Worm (Caenorhabditis elegans): Measurements from ENCODE around the gene srw-66.

DNA sequence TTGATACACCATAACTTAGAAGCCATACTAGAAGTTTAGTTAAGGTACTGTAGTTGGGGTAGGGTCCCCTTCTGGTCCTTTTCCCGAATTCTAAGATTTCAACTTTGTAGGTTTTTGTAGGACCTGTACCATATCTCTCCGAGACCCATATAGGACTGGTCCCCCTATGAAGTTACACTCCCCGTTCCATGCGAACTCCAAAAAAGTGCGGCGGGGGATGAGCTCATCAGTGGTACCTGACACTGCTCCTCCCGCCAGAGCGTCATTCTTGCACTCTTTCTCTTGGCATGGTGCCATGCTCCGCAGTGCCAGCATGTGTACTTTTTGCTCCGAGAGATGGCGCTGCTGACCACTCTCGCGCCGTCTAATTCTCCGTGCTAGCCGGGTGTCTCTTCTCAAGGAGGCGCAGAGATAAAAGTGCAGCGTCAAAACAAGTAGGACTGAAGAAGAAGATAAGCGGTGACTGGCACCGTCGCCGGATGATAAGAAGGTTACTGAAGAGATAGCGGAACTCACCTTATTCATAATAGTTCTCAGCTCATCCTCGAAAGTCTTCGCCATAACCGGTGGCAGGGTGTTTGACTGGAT, 32.2 kb downstream of the srw-66 start:
- TF ChIP-seq ama-1 (optimal IDR thresholded peaks at IDR 0.05) (no peak), ama-1 (GFP tag; optimal IDR thresholded peaks at IDR 0.05) (no peak), K12H6.12 (tag; optimal IDR thresholded peaks at IDR 0.05) (no peak), F39B2.1 (GFP tag; IDR thresholded peaks at IDR 0.05) (no peak), pha-4 (tag; optimal IDR thresholded peaks at IDR 0.05) (no peak), snpc-4 (GFP tag; optimal IDR thresholded peaks at IDR 0.05) (no peak), snpc-4 (tag; optimal IDR thresholded peaks at IDR 0.05) (no peak), ccch-3 (GFP tag; optimal IDR thresholded peaks at IDR 0.05) (no peak), unc-62 (GFP tag; optimal IDR thresholded peaks at IDR 0.05) (no peak), ztf-28 (GFP tag; IDR thresholded peaks at IDR 0.05) (no peak)
